Worm (Caenorhabditis elegans) whole organism, young adult: Measurements from ENCODE around the gene Y38C1AA.1.
A peak's percentile ranks its signal among the peaks of the same experiment; 100 is the strongest.

Experiments
- C06A6.2 ChIP-seq: fragments of 200-800 bp; sonication (Bioruptor generic); conservative IDR thresholded peaks from 2 replicates; pipeline ENCODE4 v1.3.6; 2022; ENCODE audit warnings: missing genetic modification characterization, missing compliant biosample characterization
- D2030.7 ChIP-seq: fragments of 200-800 bp; sonication (Bioruptor generic); IDR thresholded peaks from 2 replicates; pipeline ENCODE4 v1.3.6; 2022; ENCODE audit warnings: missing genetic modification reagents, missing genetic modification characterization, missing compliant biosample characterization
- F49E8.2 ChIP-seq: sonication (generic microtip); optimal IDR thresholded peaks from 3 replicates; lab custom pipeline; 2017; ENCODE audit warnings: missing genetic modification characterization, mild to moderate bottlenecking, missing compliant biosample characterization, antibody characterized with exemption, moderate library complexity; ENCODE audit not compliant: insufficient read depth
- F57A8.1 ChIP-seq: fragments of 200-800 bp; sonication (Bioruptor generic); optimal IDR thresholded peaks from 2 replicates; lab custom pipeline; 2018; ENCODE audit warnings: mild to moderate bottlenecking, missing genetic modification characterization, moderate library complexity, missing compliant biosample characterization
- T26A5.8 ChIP-seq: sonication (generic microtip); optimal IDR thresholded peaks from 2 replicates; lab custom pipeline; 2016; ENCODE audit warnings: missing genetic modification characterization, missing compliant biosample characterization
- Y53F4B.3 ChIP-seq: fragments of 200-800 bp; sonication (Bioruptor generic); IDR thresholded peaks from 2 replicates; pipeline ENCODE4 v1.3.6; 2022; ENCODE audit warnings: missing genetic modification reagents, missing genetic modification characterization, missing compliant biosample characterization
- akir-1 ChIP-seq: fragments of 200-800 bp; sonication (Bioruptor generic); optimal IDR thresholded peaks from 2 replicates; lab custom pipeline; 2018; ENCODE audit warnings: mild to moderate bottlenecking, missing genetic modification characterization, moderate library complexity, missing compliant biosample characterization
- aptf-3 ChIP-seq: fragments of 200-800 bp; sonication (Bioruptor generic); IDR thresholded peaks from 2 replicates; pipeline ENCODE4 v1.3.6; 2022; ENCODE audit warnings: missing genetic modification characterization, missing compliant biosample characterization
- attf-6 ChIP-seq: fragments of 200-800 bp; sonication (Bioruptor generic); IDR thresholded peaks from 2 replicates; pipeline ENCODE4 v1.3.6; 2022; ENCODE audit warnings: missing genetic modification reagents, missing genetic modification characterization, missing compliant biosample characterization
- bed-1 ChIP-seq: fragments of 200-800 bp; sonication (Bioruptor generic); IDR thresholded peaks from 2 replicates; pipeline ENCODE4 v1.3.6; 2022; ENCODE audit warnings: missing genetic modification reagents, missing genetic modification characterization, missing compliant biosample characterization
- bed-2 ChIP-seq: fragments of 200-800 bp; sonication (Bioruptor generic); IDR thresholded peaks from 2 replicates; pipeline ENCODE4 v1.3.6; 2022; ENCODE audit warnings: missing genetic modification reagents, missing genetic modification characterization, missing compliant biosample characterization
- ceh-100 ChIP-seq: fragments of 200-800 bp; sonication (Bioruptor generic); IDR thresholded peaks from 2 replicates; pipeline ENCODE4 v1.3.6; 2022; ENCODE audit warnings: missing genetic modification reagents, missing genetic modification characterization, missing compliant biosample characterization
- ceh-27 ChIP-seq: fragments of 200-800 bp; sonication (Bioruptor generic); optimal IDR thresholded peaks from 2 replicates; lab custom pipeline; 2018; ENCODE audit warnings: mild to moderate bottlenecking, missing genetic modification characterization, moderate library complexity, missing compliant biosample characterization
- chd-7 ChIP-seq: sonication (generic microtip); optimal IDR thresholded peaks from 2 replicates; lab custom pipeline; 2016; ENCODE audit warnings: mild to moderate bottlenecking, missing genetic modification characterization, moderate library complexity, missing compliant biosample characterization
- efl-1 ChIP-seq: fragments of 150-350 bp; optimal IDR thresholded peaks from 2 replicates; lab custom pipeline; 2014; ENCODE audit warnings: missing biosample characterization, missing genetic modification reagents, missing genetic modification characterization
- egl-18 ChIP-seq: fragments of 200-800 bp; sonication (Bioruptor generic); IDR thresholded peaks from 2 replicates; pipeline ENCODE4 v1.3.6; 2022; ENCODE audit warnings: missing genetic modification reagents, missing genetic modification characterization, missing compliant biosample characterization
- egl-44 ChIP-seq: fragments of 200-800 bp; sonication (Bioruptor generic); IDR thresholded peaks from 2 replicates; pipeline ENCODE4 v1.3.6; 2022; ENCODE audit warnings: missing genetic modification reagents, missing genetic modification characterization, missing compliant biosample characterization
- egrh-3 ChIP-seq: fragments of 200-800 bp; sonication (Bioruptor generic); IDR thresholded peaks from 2 replicates; pipeline ENCODE4 v1.3.6; 2022; ENCODE audit warnings: missing genetic modification reagents, missing genetic modification characterization, missing compliant biosample characterization
- ets-4 ChIP-seq: fragments of 200-800 bp; sonication (Bioruptor generic); optimal IDR thresholded peaks from 2 replicates; lab custom pipeline; 2018; ENCODE audit warnings: mild to moderate bottlenecking, missing genetic modification characterization, missing compliant biosample characterization
- fkh-3 ChIP-seq: sonication (generic microtip); optimal IDR thresholded peaks from 2 replicates; lab custom pipeline; 2016; ENCODE audit warnings: mild to moderate bottlenecking, missing genetic modification characterization, missing compliant biosample characterization
- hrde-1 ChIP-seq: sonication (generic microtip); optimal IDR thresholded peaks from 2 replicates; lab custom pipeline; 2016; ENCODE audit warnings: missing genetic modification characterization, mild to moderate bottlenecking, missing compliant biosample characterization, moderate library complexity, missing genotype, missing genetic modification reagents, borderline replicate concordance
- lag-1 ChIP-seq: fragments of 200-800 bp; sonication (Bioruptor generic); IDR thresholded peaks from 2 replicates; pipeline ENCODE4 v1.3.6; 2022; ENCODE audit warnings: missing genetic modification reagents, missing genetic modification characterization, missing compliant biosample characterization
- let-526 ChIP-seq: fragments of 200-800 bp; sonication (Bioruptor generic); IDR thresholded peaks from 2 replicates; pipeline ENCODE4 v1.3.6; 2022; ENCODE audit warnings: missing genetic modification reagents, missing genetic modification characterization, missing compliant biosample characterization
- let-607 ChIP-seq, 2 experiments: fragments of 200-800 bp in 1 of 2; sonication (Bioruptor generic) in 1 of 2; sonication (generic microtip) in 1 of 2; optimal IDR thresholded peaks; 2 replicates each; lab custom pipeline; 2016 to 2018; ENCODE audit warnings: mild to moderate bottlenecking in 2 of 2, missing compliant biosample characterization in 2 of 2, missing genetic modification characterization in 2 of 2, moderate library complexity in 2 of 2, missing genotype in 1 of 2
- lin-40 ChIP-seq: sonication (generic microtip); optimal IDR thresholded peaks from 2 replicates; lab custom pipeline; 2016; ENCODE audit warnings: missing genetic modification characterization, mild to moderate bottlenecking, missing compliant biosample characterization, missing genotype, missing genetic modification reagents
- madf-6 ChIP-seq: fragments of 200-800 bp; sonication (Bioruptor generic); IDR thresholded peaks from 2 replicates; pipeline ENCODE4 v1.3.6; 2022; ENCODE audit warnings: missing genetic modification reagents, missing genetic modification characterization, missing compliant biosample characterization
- mel-28 ChIP-seq: sonication (generic microtip); optimal IDR thresholded peaks from 2 replicates; lab custom pipeline; 2016; ENCODE audit warnings: borderline replicate concordance, mild to moderate bottlenecking, missing genetic modification characterization, missing compliant biosample characterization
- nfyb-1 ChIP-seq: fragments of 200-800 bp; sonication (Bioruptor generic); IDR thresholded peaks from 2 replicates; pipeline ENCODE4 v1.3.6; 2022; ENCODE audit warnings: missing genetic modification reagents, missing genetic modification characterization, missing compliant biosample characterization
- nhr-90 ChIP-seq: sonication (generic microtip); optimal IDR thresholded peaks from 2 replicates; lab custom pipeline; 2016; ENCODE audit warnings: missing genotype, mild to moderate bottlenecking, missing genetic modification characterization, missing compliant biosample characterization
- rpc-1 ChIP-seq, 2 experiments: fragments of 150-350 bp in 1 of 2; sonication (generic microtip) in 1 of 2; optimal IDR thresholded peaks; 2 replicates each; lab custom pipeline; 2014 to 2018; ENCODE audit warnings: missing biosample characterization in 1 of 2, missing genetic modification characterization in 1 of 2, missing genetic modification reagents in 1 of 2, missing genotype in 1 of 2
- sdz-38 ChIP-seq: sonication (generic microtip); optimal IDR thresholded peaks from 2 replicates; lab custom pipeline; 2016; ENCODE audit warnings: missing genotype, missing genetic modification characterization, missing compliant biosample characterization
- tbp1 ChIP-seq: fragments of 200-800 bp; sonication (Bioruptor generic); optimal IDR thresholded peaks from 2 replicates; lab custom pipeline; 2018; ENCODE audit warnings: mild to moderate bottlenecking, missing genetic modification characterization, missing compliant biosample characterization
- unc-62 ChIP-seq: fragments of 150-350 bp; optimal IDR thresholded peaks from 2 replicates; lab custom pipeline; 2014; ENCODE audit warnings: missing biosample characterization, missing genetic modification reagents, missing genetic modification characterization
- xnd-1 ChIP-seq: sonication (generic microtip); optimal IDR thresholded peaks from 2 replicates; lab custom pipeline; 2016; ENCODE audit warnings: missing genotype, missing genetic modification reagents, missing genetic modification characterization, missing compliant biosample characterization
- zfh-2 ChIP-seq: fragments of 200-800 bp; sonication (Bioruptor generic); conservative IDR thresholded peaks from 2 replicates; pipeline ENCODE4 v1.3.6; 2022; ENCODE audit warnings: missing genetic modification reagents, missing genetic modification characterization, missing compliant biosample characterization
- zim-3 ChIP-seq: sonication (generic microtip); optimal IDR thresholded peaks from 2 replicates; lab custom pipeline; 2017; ENCODE audit warnings: mild to moderate bottlenecking, missing genetic modification characterization, moderate library complexity, missing compliant biosample characterization
- ztf-18 ChIP-seq: sonication (generic microtip); optimal IDR thresholded peaks from 2 replicates; lab custom pipeline; 2016; ENCODE audit warnings: missing genotype, mild to moderate bottlenecking, missing genetic modification characterization, missing compliant biosample characterization
- ztf-25 ChIP-seq: fragments of 200-800 bp; sonication (Bioruptor generic); IDR thresholded peaks from 2 replicates; pipeline ENCODE4 v1.3.6; 2022; ENCODE audit warnings: missing genetic modification reagents, missing genetic modification characterization, missing compliant biosample characterization

Y38C1AA.1 gene

DNA sequence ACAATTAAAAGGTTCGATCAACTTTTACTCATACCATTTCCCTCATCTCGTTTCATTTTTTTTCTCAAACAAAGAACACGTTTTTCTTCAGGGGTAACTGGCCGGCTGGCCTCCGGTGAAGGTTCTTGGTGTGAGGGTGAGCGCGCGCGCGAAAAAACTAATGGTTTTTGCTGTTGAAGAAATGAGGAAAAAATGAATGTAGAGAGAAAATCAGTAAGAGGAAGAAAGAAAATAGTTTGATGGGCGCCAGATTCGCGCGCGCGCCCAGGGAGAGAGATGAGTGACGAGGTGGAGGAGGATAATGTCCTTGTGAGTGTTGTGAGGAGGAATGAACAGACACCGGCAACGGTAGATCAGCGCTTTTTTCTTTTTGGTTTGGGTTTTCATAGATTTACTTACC lies 36.9 kb upstream of the Y38C1AA.1 start:
- TF ChIP-seq bed-2 (GFP tag; lab: Robert Waterston, UW) (no peak), lin-40 (tag; lab: Kevin White, UChicago) (no peak), akir-1 (GFP tag; lab: Kevin White, UChicago) (no peak), zfh-2 (GFP tag; lab: Robert Waterston, UW) (0 out of 2 replicates have a peak, but pooled peaks have one; percentile 14), aptf-3 (GFP tag; lab: Robert Waterston, UW) (no peak), tbp1 (GFP tag; lab: Kevin White, UChicago) (no peak), sdz-38 (no peak), efl-1 (peak; percentile 39)

DNA sequence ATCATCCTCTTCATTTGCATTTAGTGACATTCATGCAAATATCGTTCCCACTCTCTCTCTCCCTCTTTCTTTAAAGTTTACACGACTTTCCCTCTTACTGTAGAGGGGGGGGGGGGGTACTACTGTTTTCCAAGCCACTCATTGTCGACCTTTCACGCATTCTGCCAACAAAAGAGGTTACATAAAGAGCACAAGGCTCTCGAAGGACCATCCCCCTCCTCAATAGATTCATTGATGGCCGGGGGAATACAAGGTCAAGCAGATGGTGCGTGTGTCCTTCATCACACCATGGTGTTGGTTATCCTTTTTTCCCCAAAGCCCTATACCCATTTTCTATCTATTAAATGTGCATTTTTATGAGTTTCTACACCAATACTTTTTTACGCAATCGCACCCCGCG lies 35.0 kb upstream of the Y38C1AA.1 start:
- TF ChIP-seq ceh-100 (no peak), let-607 (tag; optimal IDR thresholded peaks at IDR 0.05; lab: Kevin White, UChicago) (no peak), unc-62 (GFP tag; lab: Kevin White, UChicago) (no peak), ets-4 (no peak), lag-1 (GFP tag; lab: Robert Waterston, UW) (no peak), nhr-90 (tag; lab: Kevin White, UChicago) (no peak), bed-1 (no peak), tbp1 (GFP tag; lab: Kevin White, UChicago) (no peak), egl-44 (no peak), madf-6 (no peak), nfyb-1 (GFP tag; lab: Robert Waterston, UW) (no peak), mel-28 (no peak), attf-6 (no peak), ztf-25 (no peak), hrde-1 (tag; lab: Kevin White, UChicago) (no peak), aptf-3 (GFP tag; lab: Robert Waterston, UW) (no peak)
- TF ChIP-seq, all 124 proteins: peak for 0

DNA sequence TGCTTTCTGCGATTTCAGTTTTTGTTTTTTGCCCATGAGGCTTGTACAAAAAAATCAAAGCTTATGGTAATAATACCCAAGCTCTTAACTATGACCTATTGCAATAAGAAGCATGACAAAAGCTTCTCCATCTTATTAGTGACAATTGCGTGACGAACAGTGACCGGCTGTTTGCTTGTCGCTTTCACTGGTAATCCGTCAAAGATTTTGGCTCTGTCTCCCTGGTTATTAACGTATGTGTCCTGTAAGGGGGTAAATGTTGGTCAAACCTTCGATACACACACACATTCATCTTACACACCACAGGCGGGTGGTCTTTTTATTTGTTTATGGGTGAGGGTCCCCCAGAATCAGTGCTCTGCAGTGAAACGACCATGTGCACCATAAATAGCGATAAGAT lies 33.9 kb upstream of the Y38C1AA.1 start:
- no peak for TF ChIP-seq let-526 (GFP tag; lab: Robert Waterston, UW)
- TF ChIP-seq egl-18 (GFP tag; lab: Robert Waterston, UW), result no peak
- TF ChIP-seq ceh-27 (GFP tag; lab: Kevin White, UChicago), result no peak

DNA sequence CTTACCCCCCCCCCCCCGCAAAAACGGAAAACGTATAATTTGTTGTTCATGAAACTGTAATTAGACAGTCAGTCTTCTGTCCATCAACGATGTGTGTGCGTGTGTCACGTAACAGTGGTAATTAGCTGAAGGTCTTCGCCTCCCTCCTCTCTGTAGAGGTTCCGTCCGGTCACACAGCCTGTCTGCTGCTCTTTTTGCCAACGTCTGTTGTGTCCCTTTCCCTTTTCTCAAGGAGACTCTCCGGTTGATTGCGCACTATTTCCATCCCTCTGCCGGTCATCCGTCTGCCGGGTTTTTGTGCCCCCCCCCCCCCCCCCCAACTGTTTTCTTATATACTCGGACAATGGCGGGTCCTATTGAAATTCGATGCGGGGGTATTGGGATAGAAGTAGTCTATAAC lies 32.3 kb upstream of the Y38C1AA.1 start:
- TF ChIP-seq xnd-1 (tag; lab: Kevin White, UChicago), result no peak
- no peak for TF ChIP-seq Y53F4B.3 (GFP tag; lab: Robert Waterston, UW)
- no peak for TF ChIP-seq zim-3 (tag; lab: Kevin White, UChicago)
- no peak for TF ChIP-seq D2030.7
- no peak for TF ChIP-seq F57A8.1
- peak; percentile 78; the same call in 1 of the 2 replicates for TF ChIP-seq egrh-3 (GFP tag; lab: Robert Waterston, UW)
- TF ChIP-seq F49E8.2 (tag; lab: Kevin White, UChicago), result no peak
- peak; percentile 75 for TF ChIP-seq zfh-2 (GFP tag; lab: Robert Waterston, UW)
- TF ChIP-seq chd-7 (tag; lab: Kevin White, UChicago), result no peak
- peak; percentile 34 for TF ChIP-seq ceh-27 (GFP tag; lab: Kevin White, UChicago)

DNA sequence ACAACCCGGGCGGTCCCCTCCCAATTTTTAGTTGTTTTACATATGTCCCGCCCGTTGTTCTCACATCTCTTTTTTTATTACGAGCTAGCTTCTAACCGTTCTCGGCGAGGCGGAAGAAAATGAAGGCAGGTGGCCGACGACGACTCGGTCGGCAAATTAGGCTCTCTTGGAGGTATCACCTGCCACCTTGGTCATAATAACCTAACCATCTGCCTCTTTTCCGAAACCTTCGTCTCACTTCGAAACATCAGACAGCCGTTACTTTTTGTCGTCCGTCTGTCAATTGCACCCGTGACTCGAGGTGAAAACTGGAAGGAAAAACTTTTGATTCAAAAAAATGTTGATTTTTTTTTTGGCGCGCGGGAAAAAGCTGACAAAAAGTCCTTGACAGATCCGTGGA lies 30.5 kb upstream of the Y38C1AA.1 start:
- TF ChIP-seq fkh-3, result no peak
- TF ChIP-seq ztf-18 (tag; lab: Kevin White, UChicago), result no peak
- TF ChIP-seq T26A5.8, result no peak
- TF ChIP-seq C06A6.2 (GFP tag; lab: Robert Waterston, UW), result no peak
- TF ChIP-seq rpc-1 (optimal IDR thresholded peaks at IDR 0.05; lab: Kevin White, UChicago), result no peak
- no peak for TF ChIP-seq rpc-1 (tag; optimal IDR thresholded peaks at IDR 0.05; lab: Kevin White, UChicago)
- no peak for TF ChIP-seq sdz-38
